Fruit fly (Drosophila melanogaster): ENCODE results near the gene CG7443.

dm6 chr3R:8312037-8312436 is 12.1 kb upstream of the CG7443 start, which contains the start of the genes CG11694 and CG11698:
- TF ChIP-seq nau (GFP tag; optimal IDR thresholded peaks at IDR 0.05), result no peak
- TF ChIP-seq CG4424 (GFP tag; optimal IDR thresholded peaks at IDR 0.05), result no peak
- TF ChIP-seq jigr1 (GFP tag; IDR thresholded peaks at IDR 0.05), result no peak
- TF ChIP-seq wor (GFP tag; IDR thresholded peaks at IDR 0.05), result no peak
- no peak for TF ChIP-seq Sry-δ (GFP tag; optimal IDR thresholded peaks at IDR 0.05)
- TF ChIP-seq Side (GFP tag; optimal IDR thresholded peaks at IDR 0.05), result no peak
- no peak for TF ChIP-seq psq (GFP tag; optimal IDR thresholded peaks at IDR 0.05)
- TF ChIP-seq fd96Cb (tag; optimal IDR thresholded peaks at IDR 0.05), result no peak
- TF ChIP-seq CG2889 (GFP tag; IDR thresholded peaks at IDR 0.05), result no peak
- TF ChIP-seq amos (GFP tag; IDR thresholded peaks at IDR 0.05; ENCODE audit: partially characterized antibody), result no peak
- TF ChIP-seq kni (GFP tag; optimal IDR thresholded peaks at IDR 0.05), result no peak
